Worm (Caenorhabditis elegans): ENCODE measurements around the gene ser-2.

ser-2 gene

ce11 chrX:15274827-15275761 is 27.7 kb downstream of the ser-2 start:
- TF ChIP-seq fos-1 (tag; optimal IDR thresholded peaks at IDR 0.05), result peak; percentile 19
- peak; percentile 94 for TF ChIP-seq egl-27 (tag; optimal IDR thresholded peaks at IDR 0.05)
- TF ChIP-seq F13H6.1 (tag; optimal IDR thresholded peaks at IDR 0.05), result peak; percentile 97
- TF ChIP-seq ceh-16 (tag; optimal IDR thresholded peaks at IDR 0.05), result peak; percentile 35
- TF ChIP-seq nhr-11 (tag; optimal IDR thresholded peaks at IDR 0.05), result no peak
- no peak for TF ChIP-seq elt-3 (tag; optimal IDR thresholded peaks at IDR 0.05)
- TF ChIP-seq R02D3.7 (tag; optimal IDR thresholded peaks at IDR 0.05), result no peak
- TF ChIP-seq nhr-23 (tag; optimal IDR thresholded peaks at IDR 0.05), result no peak
- peak; percentile 40 for TF ChIP-seq unc-62 (GFP tag; optimal IDR thresholded peaks at IDR 0.05)
- TF ChIP-seq ama-1 (optimal IDR thresholded peaks at IDR 0.05), result no peak
- peak; percentile 87 for TF ChIP-seq sma-9 (GFP tag; optimal IDR thresholded peaks at IDR 0.05)
- TF ChIP-seq sma-9 (tag; optimal IDR thresholded peaks at IDR 0.05), result no peak
- TF ChIP-seq aly-2 (tag; optimal IDR thresholded peaks at IDR 0.05), result no peak
- TF ChIP-seq peb-1 (tag; optimal IDR thresholded peaks at IDR 0.05), result no peak
- TF ChIP-seq unc-39 (tag; optimal IDR thresholded peaks at IDR 0.05), result no peak
- TF ChIP-seq blmp-1 (tag; optimal IDR thresholded peaks at IDR 0.05; ENCODE audit: insufficient read depth), result peak; percentile 98
- TF ChIP-seq nhr-10 (tag; optimal IDR thresholded peaks at IDR 0.05), result peak; percentile 8
- TF ChIP-seq mbf-1 (tag; optimal IDR thresholded peaks at IDR 0.05), result no peak
- peak; percentile 38 for TF ChIP-seq nhr-6 (tag; optimal IDR thresholded peaks at IDR 0.05)
- no peak for TF ChIP-seq alr-1 (tag; optimal IDR thresholded peaks at IDR 0.05)
- peak; percentile 13 for TF ChIP-seq nhr-12 (tag; optimal IDR thresholded peaks at IDR 0.05)
- no peak for TF ChIP-seq nhr-237 (tag; optimal IDR thresholded peaks at IDR 0.05)
- TF ChIP-seq sem-4 (tag; optimal IDR thresholded peaks at IDR 0.05), result peak; percentile 91
- peak; percentile 88 for TF ChIP-seq lin-13 (GFP tag; optimal IDR thresholded peaks at IDR 0.05)
- no peak for TF ChIP-seq lin-39 (tag; optimal IDR thresholded peaks at IDR 0.05)
- no peak for TF ChIP-seq dmd-4 (tag; optimal IDR thresholded peaks at IDR 0.05)
- TF ChIP-seq lsy-2 (tag; optimal IDR thresholded peaks at IDR 0.05), result peak; percentile 51 to 75
- no peak for TF ChIP-seq elt-1 (tag; optimal IDR thresholded peaks at IDR 0.05)
- TF ChIP-seq nhr-21 (tag; optimal IDR thresholded peaks at IDR 0.05), result peak; percentile 94
- TF ChIP-seq nhr-77 (tag; optimal IDR thresholded peaks at IDR 0.05), result no peak
- TF ChIP-seq snpc-4 (tag; optimal IDR thresholded peaks at IDR 0.05), result peak; percentile 73
- peak; percentile 60 for TF ChIP-seq gmeb-1 (tag; optimal IDR thresholded peaks at IDR 0.05)
- peak; percentile 92 for TF ChIP-seq crh-2 (tag; optimal IDR thresholded peaks at IDR 0.05)
- peak; percentile 89 for TF ChIP-seq ztf-4 (tag; optimal IDR thresholded peaks at IDR 0.05)
- TF ChIP-seq nhr-25 (tag; optimal IDR thresholded peaks at IDR 0.05), result peak; percentile 98
- TF ChIP-seq nhr-129 (tag; optimal IDR thresholded peaks at IDR 0.05), result peak; percentile 94
- TF ChIP-seq sma-3 (GFP tag; optimal IDR thresholded peaks at IDR 0.05), result peak; percentile 60
- TF ChIP-seq ceh-82 (tag; optimal IDR thresholded peaks at IDR 0.05), result no peak
- TF ChIP-seq unc-55 (GFP tag; optimal IDR thresholded peaks at IDR 0.05), result peak; percentile 63
- no peak for TF ChIP-seq ztf-11 (tag; optimal IDR thresholded peaks at IDR 0.05)
- no peak for TF ChIP-seq ztf-1 (GFP tag; conservative IDR thresholded peaks at IDR 0.05)
- peak; percentile 27 for TF ChIP-seq zag-1 (tag; optimal IDR thresholded peaks at IDR 0.05)
- TF ChIP-seq mab-5 (tag; optimal IDR thresholded peaks at IDR 0.05), result peak; percentile 60
- no peak for TF ChIP-seq skn-1 (tag; optimal IDR thresholded peaks at IDR 0.05)
- TF ChIP-seq mdl-1 (tag; optimal IDR thresholded peaks at IDR 0.05), result peak; percentile 2 to 92
- peak; percentile 73 for TF ChIP-seq C34F6.9 (tag; optimal IDR thresholded peaks at IDR 0.05)
- no peak for TF ChIP-seq ZK546.5 (tag; optimal IDR thresholded peaks at IDR 0.05)
- peak; percentile 96 for TF ChIP-seq Y55F3AM.14 (GFP tag; optimal IDR thresholded peaks at IDR 0.05)
- peak; percentile 77 for TF ChIP-seq lin-11 (tag; optimal IDR thresholded peaks at IDR 0.05)

All from whole organism, L2 larva.